Worm (Caenorhabditis elegans) whole organism, early embryonic: Measurements from ENCODE around the gene pas-2.

Source experiments
- B0310.2 ChIP-seq: sonication (generic microtip); optimal IDR thresholded peaks from 2 replicates; lab custom pipeline; 2016; ENCODE audit warnings: mild to moderate bottlenecking, missing genetic modification characterization, missing compliant biosample characterization
- F13C5.2 ChIP-seq: sonication (generic microtip); optimal IDR thresholded peaks from 2 replicates; lab custom pipeline; 2017; ENCODE audit warnings: mild to moderate bottlenecking, missing genetic modification characterization, inconsistent platforms, missing compliant biosample characterization
- aly-1 ChIP-seq: sonication (generic microtip); optimal IDR thresholded peaks from 2 replicates; lab custom pipeline; 2016; ENCODE audit warnings: missing genetic modification characterization, missing compliant biosample characterization
- ama-1 ChIP-seq: fragments of 150-350 bp; optimal IDR thresholded peaks from 2 replicates; lab custom pipeline; 2014
- ceh-13 ChIP-seq: fragments of 200-800 bp; sonication (Bioruptor generic); optimal IDR thresholded peaks from 2 replicates; lab custom pipeline; 2018; ENCODE audit warnings: mild to moderate bottlenecking, missing genetic modification characterization, missing compliant biosample characterization
- ceh-36 ChIP-seq: sonication (generic microtip); optimal IDR thresholded peaks from 2 replicates; lab custom pipeline; 2016; ENCODE audit warnings: missing genetic modification characterization, inconsistent platforms, missing compliant biosample characterization
- ets-7 ChIP-seq: sonication (generic microtip); optimal IDR thresholded peaks from 2 replicates; lab custom pipeline; 2016; ENCODE audit warnings: missing genotype, missing genetic modification characterization, missing compliant biosample characterization
- flt-1 ChIP-seq: fragments of 200-800 bp; sonication (Bioruptor generic); IDR thresholded peaks from 2 replicates; pipeline ENCODE4 v1.3.6; 2022; ENCODE audit warnings: missing genetic modification characterization, missing compliant biosample characterization
- hmbx-1 ChIP-seq: sonication (generic microtip); optimal IDR thresholded peaks from 2 replicates; lab custom pipeline; 2016; ENCODE audit warnings: mild to moderate bottlenecking, missing genetic modification characterization, missing compliant biosample characterization
- hmg-4 ChIP-seq: fragments of 200-800 bp; sonication (Bioruptor generic); optimal IDR thresholded peaks from 2 replicates; lab custom pipeline; 2018; ENCODE audit warnings: mild to moderate bottlenecking, missing genetic modification characterization, missing compliant biosample characterization
- hnd-1 ChIP-seq: sonication (generic microtip); optimal IDR thresholded peaks from 2 replicates; lab custom pipeline; 2016; ENCODE audit warnings: missing genetic modification characterization, missing compliant biosample characterization
- pes-1 ChIP-seq: fragments of 200-800 bp; sonication (Bioruptor generic); IDR thresholded peaks from 2 replicates; pipeline ENCODE4 v1.3.6; 2022; ENCODE audit warnings: missing genetic modification reagents, missing genetic modification characterization, missing compliant biosample characterization
- scrt-1 ChIP-seq: fragments of 200-800 bp; sonication (Bioruptor generic); IDR thresholded peaks from 2 replicates; pipeline ENCODE4 v1.3.6; 2022; ENCODE audit warnings: missing genetic modification characterization, missing compliant biosample characterization
- sea-1 ChIP-seq: fragments of 200-800 bp; sonication (Bioruptor generic); conservative IDR thresholded peaks from 2 replicates; pipeline ENCODE4 v1.3.6; 2022; ENCODE audit warnings: missing genetic modification characterization, missing compliant biosample characterization
- tbx-11 ChIP-seq: fragments of 200-800 bp; sonication (Bioruptor generic); IDR thresholded peaks from 2 replicates; pipeline ENCODE4 v1.3.6; 2022; ENCODE audit warnings: missing genetic modification characterization, missing compliant biosample characterization
- tbx-37 ChIP-seq: fragments of 200-800 bp; sonication (Bioruptor generic); conservative IDR thresholded peaks from 2 replicates; pipeline ENCODE4 v1.3.6; 2022; ENCODE audit warnings: missing genetic modification reagents, missing genetic modification characterization, missing compliant biosample characterization
- tra-4 ChIP-seq: sonication (generic microtip); optimal IDR thresholded peaks from 2 replicates; lab custom pipeline; 2017; ENCODE audit warnings: missing genetic modification characterization, missing compliant biosample characterization

Gene pas-2

ce11 chrV:10798090-10798489, 27.9 kb downstream of the pas-2 start, which contains the start of gene srh-184:
Gene srh-184, minus strand, starts transcription at chrV:10798190.
- TF ChIP-seq ets-7 (tag; lab: Kevin White, UChicago) = no peak
- no peak for TF ChIP-seq ceh-13 (GFP tag; lab: Kevin White, UChicago)
- no peak for TF ChIP-seq hmg-4
- TF ChIP-seq B0310.2 (tag; lab: Kevin White, UChicago) = no peak
- TF ChIP-seq ama-1 (lab: Kevin White, UChicago) = no peak
- no peak for TF ChIP-seq hnd-1
- TF ChIP-seq pes-1 = no peak
- no peak for TF ChIP-seq scrt-1 (GFP tag; lab: Robert Waterston, UW)
- TF ChIP-seq hmbx-1 (tag; lab: Kevin White, UChicago) = no peak
- no peak for TF ChIP-seq tra-4
- no peak for TF ChIP-seq aly-1 (tag; lab: Kevin White, UChicago)
- no peak for TF ChIP-seq tbx-11 (GFP tag; lab: Robert Waterston, UW)

DNA sequence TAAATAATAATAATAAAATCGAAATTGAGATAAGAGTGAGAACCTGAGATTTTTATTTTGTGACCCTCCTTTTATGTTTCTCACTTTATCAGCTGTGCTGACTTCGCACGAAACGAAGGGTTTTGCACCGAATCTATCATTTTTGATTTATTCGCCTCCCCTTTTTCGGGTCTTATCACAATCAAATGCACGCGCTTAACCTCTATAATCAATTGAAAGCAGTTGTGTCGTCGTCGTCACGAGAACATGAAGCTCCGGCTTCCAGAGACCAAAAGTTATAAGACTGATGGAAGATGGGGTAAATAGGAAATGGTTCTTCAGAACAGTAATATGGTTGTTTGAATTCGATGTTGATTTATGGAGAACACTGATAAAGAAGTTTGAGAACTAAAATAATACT, 31.0 kb downstream of the pas-2 start, which contains the start of gene D1054.18:
Gene D1054.18, minus strand, starts transcription at position 45 of the 400 bp plus-strand sequence.
- TF ChIP-seq ets-7 (tag; lab: Kevin White, UChicago) (no peak), tra-4 (no peak), B0310.2 (tag; lab: Kevin White, UChicago) (no peak), F13C5.2 (tag; lab: Kevin White, UChicago) (no peak), ama-1 (lab: Kevin White, UChicago) (no peak), ceh-36 (tag; lab: Kevin White, UChicago) (no peak), hmbx-1 (tag; lab: Kevin White, UChicago) (no peak), hnd-1 (no peak), ceh-13 (GFP tag; lab: Kevin White, UChicago) (no peak), scrt-1 (GFP tag; lab: Robert Waterston, UW) (no peak), pes-1 (no peak), hmg-4 (no peak), sea-1 (no peak), tbx-11 (GFP tag; lab: Robert Waterston, UW) (no peak), aly-1 (tag; lab: Kevin White, UChicago) (no peak), tbx-37 (GFP tag; lab: Robert Waterston, UW) (no peak), flt-1 (GFP tag; lab: Robert Waterston, UW) (no peak)

ce11 chrV:10802060-10802459, 31.9 kb downstream of the pas-2 start:
- TF ChIP-seq ceh-13 (GFP tag; lab: Kevin White, UChicago) (no peak), flt-1 (GFP tag; lab: Robert Waterston, UW) (no peak), hmg-4 (no peak), hmbx-1 (tag; lab: Kevin White, UChicago) (no peak), ets-7 (tag; lab: Kevin White, UChicago) (no peak), B0310.2 (tag; lab: Kevin White, UChicago) (no peak)

DNA sequence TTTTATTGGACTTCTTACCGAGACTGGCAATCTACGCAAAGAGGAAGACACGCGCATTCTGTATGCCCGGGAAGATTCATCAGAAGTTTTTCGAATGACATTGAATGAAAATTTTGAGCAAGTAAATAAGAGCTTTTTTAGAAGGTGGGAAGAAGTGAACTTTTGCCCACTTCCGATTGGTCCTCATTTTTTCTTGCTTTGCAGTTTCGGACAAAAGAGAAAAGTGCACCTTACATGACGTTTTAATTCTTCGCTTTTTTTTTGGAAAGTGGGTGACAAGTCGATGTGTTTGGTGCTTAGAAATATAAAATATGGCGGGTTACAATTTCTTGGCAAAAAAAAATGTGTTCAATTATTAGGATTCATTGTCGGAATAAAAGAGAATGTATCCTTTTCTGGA, 34.2 kb downstream of the pas-2 start, which contains the start of gene secs-1:
Gene secs-1, minus strand, starts transcription at position 101 of the 400 bp plus-strand sequence.
- TF ChIP-seq ama-1 (lab: Kevin White, UChicago) = no peak
- no peak for TF ChIP-seq tra-4
- TF ChIP-seq B0310.2 (tag; lab: Kevin White, UChicago) = no peak
- TF ChIP-seq scrt-1 (GFP tag; lab: Robert Waterston, UW) = no peak
- TF ChIP-seq aly-1 (tag; lab: Kevin White, UChicago) = no peak
- TF ChIP-seq F13C5.2 (tag; lab: Kevin White, UChicago) = no peak
- no peak for TF ChIP-seq tbx-11 (GFP tag; lab: Robert Waterston, UW)
- TF ChIP-seq ets-7 (tag; lab: Kevin White, UChicago) = no peak
- TF ChIP-seq pes-1 = no peak
- no peak for TF ChIP-seq hmbx-1 (tag; lab: Kevin White, UChicago)
- TF ChIP-seq ceh-36 (tag; lab: Kevin White, UChicago) = no peak
- no peak for TF ChIP-seq hmg-4
- TF ChIP-seq sea-1 = no peak
- no peak for TF ChIP-seq hnd-1
- no peak for TF ChIP-seq flt-1 (GFP tag; lab: Robert Waterston, UW)
- TF ChIP-seq tbx-37 (GFP tag; lab: Robert Waterston, UW) = no peak
- no peak for TF ChIP-seq ceh-13 (GFP tag; lab: Kevin White, UChicago)

DNA sequence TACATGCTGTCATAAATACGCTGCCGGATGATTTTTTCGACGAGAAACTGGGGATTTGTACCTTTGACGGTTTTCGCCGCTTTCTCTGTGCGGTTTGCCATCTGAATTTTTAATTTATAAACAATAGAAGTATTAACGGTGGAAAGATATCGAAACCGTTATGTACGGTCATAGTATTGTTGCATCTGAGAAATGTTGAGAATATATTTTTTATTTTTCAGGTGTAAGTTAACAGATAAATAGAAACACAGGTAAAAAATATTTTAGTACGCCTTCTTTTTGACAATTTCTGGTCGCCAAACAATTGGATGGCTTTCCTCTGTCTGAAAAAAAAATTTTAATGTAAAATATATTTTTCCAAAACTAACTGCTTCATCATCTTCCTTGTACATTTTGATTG, 35.8 kb downstream of the pas-2 start, which contains the start of gene prp-38:
Gene prp-38, minus strand, starts transcription at position 101 of the 400 bp plus-strand sequence.
- TF ChIP-seq B0310.2 (tag; lab: Kevin White, UChicago) (no peak), tbx-11 (GFP tag; lab: Robert Waterston, UW) (no peak), F13C5.2 (tag; lab: Kevin White, UChicago) (no peak), flt-1 (GFP tag; lab: Robert Waterston, UW) (no peak), pes-1 (no peak), hnd-1 (no peak), tra-4 (no peak)

- TF ChIP-seq B0310.2 (tag; lab: Kevin White, UChicago) = peak; percentile 64
- TF ChIP-seq tra-4 = peak; percentile 32
- peak; percentile 88 for TF ChIP-seq hmg-4
- peak; percentile 72 for TF ChIP-seq aly-1 (tag; lab: Kevin White, UChicago)
- TF ChIP-seq hnd-1 = peak; percentile 61
- peak; percentile 88 for TF ChIP-seq tbx-37 (GFP tag; lab: Robert Waterston, UW)
- peak; percentile 78 for TF ChIP-seq ets-7 (tag; lab: Kevin White, UChicago)
- peak; percentile 89 for TF ChIP-seq sea-1
- TF ChIP-seq ama-1 (lab: Kevin White, UChicago) = no peak
- TF ChIP-seq pes-1 = no peak; the same call in 1 of the 2 replicates
- TF ChIP-seq tbx-11 (GFP tag; lab: Robert Waterston, UW) = peak; percentile 80
- peak; percentile 64 for TF ChIP-seq ceh-13 (GFP tag; lab: Kevin White, UChicago)
- TF ChIP-seq hmbx-1 (tag; lab: Kevin White, UChicago) = peak; percentile 41
- peak; percentile 88 for TF ChIP-seq ceh-36 (tag; lab: Kevin White, UChicago)
- peak; percentile 89 for TF ChIP-seq scrt-1 (GFP tag; lab: Robert Waterston, UW)
- TF ChIP-seq flt-1 (GFP tag; lab: Robert Waterston, UW) = peak; percentile 77
- TF ChIP-seq F13C5.2 (tag; lab: Kevin White, UChicago) = peak; percentile 94
These were observed 37.7 kb downstream of the pas-2 start, which contains the start of gene plrg-1 for ce11 chrV:10807862-10808327. Gene plrg-1, minus strand, starts transcription at chrV:10807912.

DNA sequence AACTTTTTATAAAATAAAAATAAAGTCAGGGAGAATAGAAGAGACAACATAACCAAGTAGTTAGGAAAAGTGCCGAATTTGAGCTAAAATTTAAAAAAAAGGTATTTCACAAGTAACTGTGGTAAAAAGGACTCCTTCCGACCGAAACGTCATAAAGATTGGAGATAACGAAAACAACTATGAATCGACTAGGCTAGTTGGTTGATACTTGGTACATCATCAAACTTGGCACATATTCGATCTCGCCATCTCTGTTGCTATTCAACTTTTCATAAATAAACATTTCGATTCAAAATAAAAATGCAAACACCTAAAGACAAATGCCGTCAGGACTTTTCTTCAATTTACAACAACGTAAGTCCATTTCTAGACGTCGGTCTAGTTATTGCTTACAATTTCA, 41.6 kb downstream of the pas-2 start, which contains the start of gene C29A12.22:
Gene C29A12.22, plus strand, starts transcription at position 301 of the 400 bp plus-strand sequence.
- no peak for TF ChIP-seq tra-4
- no peak for TF ChIP-seq tbx-11 (GFP tag; lab: Robert Waterston, UW)
- TF ChIP-seq F13C5.2 (tag; lab: Kevin White, UChicago) = no peak
- TF ChIP-seq hmg-4 = no peak
